Worm (Caenorhabditis elegans) whole organism, mixed stage, embryonic: ENCODE data around the gene klp-19.
A peak's percentile ranks its signal among the peaks of the same experiment; 100 is the strongest.

Source experiments
- M03D4.4 ChIP-seq: sonication (generic microtip); optimal IDR thresholded peaks from 2 replicates; lab custom pipeline; 2017; ENCODE audit warnings: mild to moderate bottlenecking, missing genetic modification characterization, missing compliant biosample characterization
- blmp-1 ChIP-seq: fragments of 150-350 bp; optimal IDR thresholded peaks from 2 replicates; lab custom pipeline; 2014; ENCODE audit warnings: missing biosample characterization, missing genetic modification characterization
- ceh-39 ChIP-seq: fragments of 150-350 bp; optimal IDR thresholded peaks from 2 replicates; lab custom pipeline; 2014; ENCODE audit warnings: missing biosample characterization, missing genetic modification characterization
- ceh-43 ChIP-seq: fragments of 200-800 bp; sonication (Bioruptor generic); optimal IDR thresholded peaks from 2 replicates; lab custom pipeline; 2018; ENCODE audit warnings: mild to moderate bottlenecking, missing genetic modification characterization, moderate library complexity, missing compliant biosample characterization
- ces-1 ChIP-seq: fragments of 150-350 bp; optimal IDR thresholded peaks from 2 replicates; lab custom pipeline; 2014; ENCODE audit warnings: missing biosample characterization, missing genetic modification reagents, missing genetic modification characterization
- cnd-1 ChIP-seq: fragments of 200-800 bp; sonication (Bioruptor generic); optimal IDR thresholded peaks from 2 replicates; lab custom pipeline; 2018; ENCODE audit warnings: mild to moderate bottlenecking, missing genetic modification characterization, missing compliant biosample characterization
- drap-1 ChIP-seq: fragments of 200-800 bp; sonication (Bioruptor generic); optimal IDR thresholded peaks from 3 replicates; lab custom pipeline; 2018; ENCODE audit warnings: mild to moderate bottlenecking, missing genetic modification characterization, missing compliant biosample characterization
- elt-1 ChIP-seq: sonication (generic microtip); optimal IDR thresholded peaks from 2 replicates; lab custom pipeline; 2017; ENCODE audit warnings: missing genetic modification characterization, mild to moderate bottlenecking, missing compliant biosample characterization, antibody characterized with exemption, moderate library complexity, borderline replicate concordance; ENCODE audit not compliant: insufficient read depth
- elt-3 ChIP-seq: fragments of 150-350 bp; optimal IDR thresholded peaks from 2 replicates; lab custom pipeline; 2014; ENCODE audit warnings: missing biosample characterization, missing genetic modification characterization
- flh-1 ChIP-seq: fragments of 200-800 bp; sonication (Bioruptor generic); optimal IDR thresholded peaks from 2 replicates; lab custom pipeline; 2018; ENCODE audit warnings: mild to moderate bottlenecking, missing genetic modification characterization, moderate library complexity, missing compliant biosample characterization
- hlh-1 ChIP-seq: fragments of 150-350 bp; optimal IDR thresholded peaks from 2 replicates; lab custom pipeline; 2014; ENCODE audit warnings: missing biosample characterization, missing genetic modification reagents, missing genetic modification characterization
- lin-13 ChIP-seq: fragments of 150-350 bp; optimal IDR thresholded peaks from 2 replicates; lab custom pipeline; 2014; ENCODE audit warnings: missing biosample characterization, missing genetic modification characterization
- lin-32 ChIP-seq: fragments of 200-800 bp; sonication (Bioruptor generic); optimal IDR thresholded peaks from 2 replicates; lab custom pipeline; 2018; ENCODE audit warnings: mild to moderate bottlenecking, missing genetic modification characterization, missing compliant biosample characterization
- lsy-2 ChIP-seq: fragments of 150-350 bp; optimal IDR thresholded peaks from 2 replicates; lab custom pipeline; 2014; ENCODE audit warnings: missing biosample characterization, missing genetic modification characterization
- mab-5 ChIP-seq: fragments of 150-350 bp; optimal IDR thresholded peaks from 2 replicates; lab custom pipeline; 2014; ENCODE audit warnings: missing biosample characterization, missing genetic modification characterization
- mep-1 ChIP-seq: fragments of 150-350 bp; optimal IDR thresholded peaks from 2 replicates; lab custom pipeline; 2017; ENCODE audit warnings: missing biosample characterization, missing genetic modification reagents, missing genetic modification characterization, inconsistent platforms
- mls-2 ChIP-seq: sonication (generic microtip); optimal IDR thresholded peaks from 2 replicates; lab custom pipeline; 2016; ENCODE audit warnings: mild to moderate bottlenecking, missing genetic modification characterization, moderate library complexity, missing compliant biosample characterization
- nhr-12 ChIP-seq: fragments of 150-350 bp; optimal IDR thresholded peaks from 2 replicates; lab custom pipeline; 2014; ENCODE audit warnings: missing biosample characterization, missing genetic modification characterization
- nhr-2 ChIP-seq: fragments of 150-350 bp; optimal IDR thresholded peaks from 2 replicates; lab custom pipeline; 2014; ENCODE audit warnings: missing biosample characterization, missing genetic modification characterization
- nhr-237 ChIP-seq: fragments of 150-350 bp; optimal IDR thresholded peaks from 2 replicates; lab custom pipeline; 2014; ENCODE audit warnings: missing biosample characterization, missing genetic modification characterization
- nhr-28 ChIP-seq: fragments of 150-350 bp; optimal IDR thresholded peaks from 2 replicates; lab custom pipeline; 2014; ENCODE audit warnings: missing biosample characterization, missing genetic modification characterization
- nhr-76 ChIP-seq: sonication (generic microtip); optimal IDR thresholded peaks from 2 replicates; lab custom pipeline; 2017; ENCODE audit warnings: missing biosample characterization, missing genetic modification characterization
- pha-4 ChIP-seq: fragments of 150-350 bp; optimal IDR thresholded peaks from 2 replicates; lab custom pipeline; 2018; ENCODE audit warnings: missing biosample characterization, missing genetic modification reagents, missing genetic modification characterization
- sem-2 ChIP-seq: fragments of 200-800 bp; sonication (Bioruptor generic); optimal IDR thresholded peaks from 2 replicates; lab custom pipeline; 2018; ENCODE audit warnings: mild to moderate bottlenecking, missing genetic modification characterization, missing compliant biosample characterization
- snpc-4 ChIP-seq: fragments of 150-350 bp; optimal IDR thresholded peaks from 2 replicates; lab custom pipeline; 2014; ENCODE audit warnings: missing biosample characterization, missing genetic modification characterization
- tbx-8 ChIP-seq: fragments of 200-800 bp; sonication (Bioruptor generic); optimal IDR thresholded peaks from 2 replicates; lab custom pipeline; 2018; ENCODE audit warnings: mild to moderate bottlenecking, missing genetic modification characterization, moderate library complexity, missing compliant biosample characterization
- unc-120 ChIP-seq: sonication (generic microtip); optimal IDR thresholded peaks from 2 replicates; lab custom pipeline; 2017; ENCODE audit warnings: missing genetic modification characterization, missing compliant biosample characterization; ENCODE audit not compliant: poor library complexity, severe bottlenecking
- unc-62 ChIP-seq: fragments of 150-350 bp; optimal IDR thresholded peaks from 2 replicates; lab custom pipeline; 2014; ENCODE audit warnings: missing biosample characterization, missing genetic modification reagents, missing genetic modification characterization
- zip-8 ChIP-seq: fragments of 150-350 bp; optimal IDR thresholded peaks from 2 replicates; lab custom pipeline; 2014; ENCODE audit warnings: missing biosample characterization, missing genetic modification characterization

klp-19 gene

ce11 chrIII:13333754-13334153 lies 26.7 kb upstream of the klp-19 start, which contains the start of gene sdz-20:
Gene sdz-20 (plus strand): TSS chrIII:13334054.
- TF ChIP-seq blmp-1 (tag; lab: Kevin White, UChicago) = no peak
- no peak for TF ChIP-seq elt-3 (tag; lab: Kevin White, UChicago)
- TF ChIP-seq sem-2 = no peak
- no peak for TF ChIP-seq ces-1
- TF ChIP-seq hlh-1 = no peak
- no peak for TF ChIP-seq lin-32 (GFP tag; lab: Kevin White, UChicago)
- no peak for TF ChIP-seq tbx-8 (GFP tag; lab: Kevin White, UChicago)
- TF ChIP-seq lsy-2 (tag; lab: Kevin White, UChicago) = no peak
- no peak for TF ChIP-seq unc-62 (GFP tag; lab: Kevin White, UChicago)
- TF ChIP-seq drap-1 (GFP tag; lab: Kevin White, UChicago) = no peak
- TF ChIP-seq ceh-39 = no peak
- no peak for TF ChIP-seq cnd-1 (tag; lab: Kevin White, UChicago)

ce11 chrIII:13328911-13329310 lies 21.9 kb upstream of the klp-19 start:
- TF ChIP-seq zip-8 (peak; percentile 96), nhr-76 (no peak)
- TF ChIP-seq, all 35 proteins: peak for 1

ce11 chrIII:13324739-13325138 lies 17.7 kb upstream of the klp-19 start, which contains the start of gene F53A2.1:
Gene F53A2.1 (minus strand): TSS chrIII:13324839.
- no peak for TF ChIP-seq zip-8

ce11 chrIII:13322578-13322977 lies 15.5 kb upstream of the klp-19 start, which contains the start of gene F53A2.11:
Gene F53A2.11 (minus strand): TSS chrIII:13322678.
- TF ChIP-seq M03D4.4 (tag; lab: Kevin White, UChicago) (no peak), nhr-237 (tag; lab: Kevin White, UChicago) (no peak), pha-4 (tag; lab: Kevin White, UChicago) (no peak), nhr-76 (no peak), snpc-4 (no peak), nhr-2 (tag; lab: Kevin White, UChicago) (no peak), unc-62 (GFP tag; lab: Kevin White, UChicago) (no peak), ceh-43 (GFP tag; lab: Kevin White, UChicago) (no peak), blmp-1 (tag; lab: Kevin White, UChicago) (no peak), unc-120 (tag; lab: Kevin White, UChicago) (no peak), hlh-1 (no peak), mep-1 (tag; lab: Kevin White, UChicago) (no peak)
- TF ChIP-seq, all 35 proteins: peak for 0

ce11 chrIII:13317383-13317911 lies 10.4 kb upstream of the klp-19 start:
- TF ChIP-seq nhr-76 = no peak

ce11 chrIII:13316935-13317334 lies 9.9 kb upstream of the klp-19 start:
- TF ChIP-seq snpc-4 (no peak), drap-1 (GFP tag; lab: Kevin White, UChicago) (no peak), nhr-28 (no peak), lin-32 (GFP tag; lab: Kevin White, UChicago) (no peak), mls-2 (tag; lab: Kevin White, UChicago) (no peak), cnd-1 (tag; lab: Kevin White, UChicago) (no peak), mep-1 (tag; lab: Kevin White, UChicago) (peak; percentile 9)

ce11 chrIII:13315071-13315470 lies 8.0 kb upstream of the klp-19 start, which contains the start of gene dph-7:
Gene dph-7 (plus strand): TSS chrIII:13315123.
- TF ChIP-seq nhr-237 (tag; lab: Kevin White, UChicago) = no peak
- TF ChIP-seq ceh-39 = no peak
- TF ChIP-seq lin-13 (tag; lab: Kevin White, UChicago) = no peak
- TF ChIP-seq blmp-1 (tag; lab: Kevin White, UChicago) = no peak
- no peak for TF ChIP-seq elt-1 (tag; lab: Kevin White, UChicago)
- TF ChIP-seq elt-3 (tag; lab: Kevin White, UChicago) = no peak
- TF ChIP-seq nhr-2 (tag; lab: Kevin White, UChicago) = no peak
- no peak for TF ChIP-seq unc-62 (GFP tag; lab: Kevin White, UChicago)
- TF ChIP-seq hlh-1 = no peak
- TF ChIP-seq mab-5 (tag; lab: Kevin White, UChicago) = no peak
- no peak for TF ChIP-seq mls-2 (tag; lab: Kevin White, UChicago)
- TF ChIP-seq pha-4 (tag; lab: Kevin White, UChicago) = no peak
- TF ChIP-seq flh-1 = no peak
- TF ChIP-seq nhr-12 = no peak
- no peak for TF ChIP-seq ces-1
- no peak for TF ChIP-seq cnd-1 (tag; lab: Kevin White, UChicago)
- TF ChIP-seq lin-32 (GFP tag; lab: Kevin White, UChicago) = no peak
